Fruit fly (Drosophila melanogaster) whole organism, embryonic: ENCODE results near the gene Sptz.

ENCODE experiments used
- Abd-B ChIP-seq: fragments of 200-800 bp; sonication (Bioruptor generic); optimal IDR thresholded peaks from 2 replicates; lab custom pipeline; 2018; ENCODE audit warnings: missing biosample characterization, mild to moderate bottlenecking, missing genetic modification characterization, moderate library complexity
- Asciz ChIP-seq: fragments of 200-800 bp; sonication (Bioruptor generic); optimal IDR thresholded peaks from 2 replicates; lab custom pipeline; 2017; ENCODE audit warnings: missing biosample characterization, mild to moderate bottlenecking, missing genetic modification characterization, missing genetic modification reagents
- Bteb2 ChIP-seq: fragments of 200-800 bp; sonication (Bioruptor generic); optimal IDR thresholded peaks from 2 replicates; lab custom pipeline; 2016; ENCODE audit warnings: missing biosample characterization, missing genetic modification characterization
- CG10959 ChIP-seq: fragments of 200-800 bp; sonication (Bioruptor generic); IDR thresholded peaks from 2 replicates; pipeline ENCODE4 v1.3.6; 2022; ENCODE audit warnings: missing biosample characterization, missing genetic modification characterization
- CG13287 ChIP-seq: fragments of 200-800 bp; sonication (Bioruptor generic); IDR thresholded peaks from 2 replicates; pipeline ENCODE4 v1.3.6; 2022; ENCODE audit warnings: missing biosample characterization, missing genetic modification characterization; ENCODE audit not compliant: partially characterized antibody
- CG13296 ChIP-seq: fragments of 200-800 bp; sonication (Bioruptor generic); optimal IDR thresholded peaks from 3 replicates; lab custom pipeline; 2018; ENCODE audit warnings: missing biosample characterization, mild to moderate bottlenecking, missing genetic modification characterization
- CG13424 ChIP-seq: fragments of 200-800 bp; sonication (Bioruptor generic); optimal IDR thresholded peaks from 2 replicates; lab custom pipeline; 2019; ENCODE audit warnings: missing biosample characterization, mild to moderate bottlenecking, missing genetic modification characterization, moderate library complexity
- CG14710 ChIP-seq: fragments of 200-800 bp; sonication (Bioruptor generic); optimal IDR thresholded peaks from 3 replicates; lab custom pipeline; 2019; ENCODE audit warnings: missing biosample characterization, mild to moderate bottlenecking, missing genetic modification characterization, moderate library complexity
- CG15073 ChIP-seq: fragments of 200-800 bp; sonication (Bioruptor generic); optimal IDR thresholded peaks from 2 replicates; lab custom pipeline; 2016; ENCODE audit warnings: missing biosample characterization, missing genetic modification characterization
- CG18764 ChIP-seq: fragments of 200-800 bp; sonication (Bioruptor generic); optimal IDR thresholded peaks from 3 replicates; lab custom pipeline; 2016; ENCODE audit warnings: missing biosample characterization, missing genetic modification characterization
- CG2116 ChIP-seq: fragments of 200-800 bp; sonication (Bioruptor generic); optimal IDR thresholded peaks from 3 replicates; lab custom pipeline; 2018; ENCODE audit warnings: missing biosample characterization, mild to moderate bottlenecking, missing genetic modification characterization
- CG2120 ChIP-seq: fragments of 200-800 bp; sonication (Bioruptor generic); optimal IDR thresholded peaks from 3 replicates; lab custom pipeline; 2016; ENCODE audit warnings: missing biosample characterization, missing genetic modification characterization
- CG31224 ChIP-seq: fragments of 200-800 bp; sonication (Bioruptor generic); IDR thresholded peaks from 2 replicates; pipeline ENCODE4 v1.3.6; 2022; ENCODE audit warnings: missing biosample characterization, missing genetic modification characterization
- CG3407 ChIP-seq: fragments of 200-800 bp; sonication (Bioruptor generic); optimal IDR thresholded peaks from 2 replicates; lab custom pipeline; 2018; ENCODE audit warnings: missing biosample characterization, mild to moderate bottlenecking, missing genetic modification characterization
- CG43689 ChIP-seq: fragments of 200-800 bp; sonication (Bioruptor generic); IDR thresholded peaks from 2 replicates; pipeline ENCODE4 v1.3.6; 2022; ENCODE audit warnings: missing biosample characterization, missing genetic modification characterization
- CG4854 ChIP-seq: fragments of 200-800 bp; sonication (Bioruptor generic); optimal IDR thresholded peaks from 2 replicates; lab custom pipeline; 2016; ENCODE audit warnings: missing biosample characterization, missing genetic modification characterization, inconsistent platforms
- CG5245 ChIP-seq: fragments of 200-800 bp; sonication (Bioruptor generic); optimal IDR thresholded peaks from 3 replicates; lab custom pipeline; 2016; ENCODE audit warnings: missing biosample characterization, missing genetic modification characterization
- CG7271 ChIP-seq: fragments of 200-800 bp; sonication (Bioruptor generic); optimal IDR thresholded peaks from 2 replicates; lab custom pipeline; 2018; ENCODE audit warnings: missing biosample characterization, mild to moderate bottlenecking, missing genetic modification characterization, moderate library complexity
- CG7357 ChIP-seq: fragments of 200-800 bp; sonication (Bioruptor generic); IDR thresholded peaks from 3 replicates; pipeline ENCODE4 v1.3.6; 2022; ENCODE audit warnings: missing biosample characterization, missing genetic modification characterization
- CG7556 ChIP-seq: fragments of 200-800 bp; sonication (Bioruptor generic); optimal IDR thresholded peaks from 2 replicates; lab custom pipeline; 2017; ENCODE audit warnings: missing biosample characterization, mild to moderate bottlenecking, missing genetic modification characterization
- CG8290 ChIP-seq, 3 experiments: fragments of 200-800 bp; sonication (Bioruptor generic); optimal IDR thresholded peaks; 2 replicates each; lab custom pipeline; 2016 to 2019; ENCODE audit warnings: missing biosample characterization in 3 of 3, missing genetic modification characterization in 3 of 3, mild to moderate bottlenecking in 2 of 3, moderate library complexity in 1 of 3
- CG9876 ChIP-seq: fragments of 200-800 bp; sonication (Bioruptor generic); optimal IDR thresholded peaks from 2 replicates; lab custom pipeline; 2016; ENCODE audit warnings: missing biosample characterization, missing genetic modification characterization
- Camta ChIP-seq: fragments of 200-800 bp; sonication (Bioruptor generic); optimal IDR thresholded peaks from 2 replicates; lab custom pipeline; 2016; ENCODE audit warnings: missing biosample characterization, missing genetic modification characterization
- Dek ChIP-seq: fragments of 200-800 bp; sonication (Bioruptor generic); optimal IDR thresholded peaks from 3 replicates; lab custom pipeline; 2019; ENCODE audit warnings: missing biosample characterization, mild to moderate bottlenecking, missing genetic modification characterization, moderate library complexity
- Dref ChIP-seq: fragments of 200-800 bp; sonication (Bioruptor generic); IDR thresholded peaks from 2 replicates; pipeline ENCODE4 v1.3.6; 2022; ENCODE audit warnings: missing biosample characterization, missing genetic modification characterization
- Hmx ChIP-seq: fragments of 200-800 bp; sonication (Bioruptor generic); optimal IDR thresholded peaks from 2 replicates; lab custom pipeline; 2016; ENCODE audit warnings: missing biosample characterization, missing genetic modification characterization
- Jarid2 ChIP-seq: fragments of 200-800 bp; sonication (Bioruptor generic); optimal IDR thresholded peaks from 3 replicates; lab custom pipeline; 2017; ENCODE audit warnings: mild to moderate bottlenecking, missing biosample characterization, missing genetic modification reagents, missing genetic modification characterization
- PHDP ChIP-seq: fragments of 200-800 bp; sonication (Bioruptor generic); optimal IDR thresholded peaks from 3 replicates; lab custom pipeline; 2018; ENCODE audit warnings: missing biosample characterization, mild to moderate bottlenecking, missing genetic modification characterization, moderate library complexity
- Rx ChIP-seq: fragments of 200-800 bp; sonication (Bioruptor generic); IDR thresholded peaks from 2 replicates; pipeline ENCODE4 v1.3.6; 2022; ENCODE audit warnings: missing biosample characterization, missing genetic modification characterization
- Scr ChIP-seq: fragments of 200-800 bp; sonication (Bioruptor generic); IDR thresholded peaks from 2 replicates; pipeline ENCODE4 v1.3.6; 2022; ENCODE audit warnings: missing biosample characterization, missing genetic modification characterization; ENCODE audit not compliant: partially characterized antibody
- Vsx1 ChIP-seq: fragments of 200-800 bp; sonication (Bioruptor generic); optimal IDR thresholded peaks from 2 replicates; lab custom pipeline; 2017; ENCODE audit warnings: missing biosample characterization, mild to moderate bottlenecking, missing genetic modification characterization, missing genetic modification reagents
- Xbp1 ChIP-seq: fragments of 200-800 bp; sonication (Bioruptor generic); optimal IDR thresholded peaks from 3 replicates; lab custom pipeline; 2016; ENCODE audit warnings: missing biosample characterization, mild to moderate bottlenecking, missing genetic modification characterization
- al ChIP-seq: fragments of 200-800 bp; sonication (Bioruptor generic); IDR thresholded peaks from 2 replicates; pipeline ENCODE4 v1.3.6; 2022; ENCODE audit warnings: missing biosample characterization, missing genetic modification characterization
- caup ChIP-seq: fragments of 200-800 bp; sonication (Bioruptor generic); optimal IDR thresholded peaks from 3 replicates; lab custom pipeline; 2017; ENCODE audit warnings: missing biosample characterization, mild to moderate bottlenecking, missing genetic modification characterization, moderate library complexity; ENCODE audit not compliant: severe bottlenecking
- chif ChIP-seq, 2 experiments: fragments of 200-800 bp; sonication (Bioruptor generic); optimal IDR thresholded peaks; 3 replicates each; lab custom pipeline; 2016; ENCODE audit warnings: missing biosample characterization in 2 of 2, missing genetic modification characterization in 2 of 2
- chm ChIP-seq: fragments of 200-800 bp; sonication (Bioruptor generic); IDR thresholded peaks from 2 replicates; pipeline ENCODE4 v1.3.6; 2022; ENCODE audit warnings: missing biosample characterization, missing genetic modification characterization
- cwo ChIP-seq: fragments of 200-800 bp; sonication (Bioruptor generic); optimal IDR thresholded peaks from 3 replicates; lab custom pipeline; 2017; ENCODE audit warnings: missing biosample characterization, missing genetic modification characterization, mild to moderate bottlenecking, moderate library complexity, missing genetic modification reagents
- ems ChIP-seq: fragments of 200-800 bp; sonication (Bioruptor generic); optimal IDR thresholded peaks from 3 replicates; lab custom pipeline; 2016; ENCODE audit warnings: missing biosample characterization, missing genetic modification characterization
- eve ChIP-seq, 2 experiments: fragments of >200 bp; optimal IDR thresholded peaks; 2 replicates each; lab custom pipeline; 2017; ENCODE audit warnings: missing biosample characterization in 2 of 2, missing genetic modification characterization in 2 of 2
- fd3F ChIP-seq: fragments of 200-800 bp; sonication (Bioruptor generic); optimal IDR thresholded peaks from 2 replicates; lab custom pipeline; 2018; ENCODE audit warnings: missing biosample characterization, mild to moderate bottlenecking, missing genetic modification characterization, moderate library complexity
- hbn ChIP-seq: fragments of 200-800 bp; sonication (Bioruptor generic); IDR thresholded peaks from 2 replicates; pipeline ENCODE4 v1.3.6; 2022; ENCODE audit warnings: missing biosample characterization, missing genetic modification characterization; ENCODE audit not compliant: partially characterized antibody
- kay ChIP-seq: fragments of 200-800 bp; sonication (Bioruptor generic); optimal IDR thresholded peaks from 2 replicates; lab custom pipeline; 2016; ENCODE audit warnings: missing biosample characterization, missing genetic modification characterization
- lilli ChIP-seq: fragments of 200-800 bp; sonication (Bioruptor generic); optimal IDR thresholded peaks from 3 replicates; lab custom pipeline; 2016; ENCODE audit warnings: missing biosample characterization, missing genetic modification characterization
- mam ChIP-seq: fragments of 200-800 bp; sonication (Bioruptor generic); optimal IDR thresholded peaks from 3 replicates; lab custom pipeline; 2016; ENCODE audit warnings: missing biosample characterization, missing genetic modification characterization
- sisA ChIP-seq: fragments of 200-800 bp; sonication (Bioruptor generic); IDR thresholded peaks from 2 replicates; pipeline ENCODE4 v1.3.6; 2022; ENCODE audit warnings: missing biosample characterization, missing genetic modification characterization
- slp2 ChIP-seq: fragments of 200-800 bp; sonication (Bioruptor generic); optimal IDR thresholded peaks from 2 replicates; lab custom pipeline; 2016; ENCODE audit warnings: missing biosample characterization, missing genetic modification characterization
- sob ChIP-seq: fragments of 200-800 bp; sonication (Bioruptor generic); IDR thresholded peaks from 2 replicates; pipeline ENCODE4 v1.3.6; 2022; ENCODE audit warnings: missing biosample characterization, missing genetic modification characterization
- toy ChIP-seq: fragments of 200-800 bp; sonication (Bioruptor generic); IDR thresholded peaks from 2 replicates; pipeline ENCODE4 v1.3.6; 2022; ENCODE audit warnings: missing biosample characterization, missing genetic modification characterization

Sptz gene

DNA sequence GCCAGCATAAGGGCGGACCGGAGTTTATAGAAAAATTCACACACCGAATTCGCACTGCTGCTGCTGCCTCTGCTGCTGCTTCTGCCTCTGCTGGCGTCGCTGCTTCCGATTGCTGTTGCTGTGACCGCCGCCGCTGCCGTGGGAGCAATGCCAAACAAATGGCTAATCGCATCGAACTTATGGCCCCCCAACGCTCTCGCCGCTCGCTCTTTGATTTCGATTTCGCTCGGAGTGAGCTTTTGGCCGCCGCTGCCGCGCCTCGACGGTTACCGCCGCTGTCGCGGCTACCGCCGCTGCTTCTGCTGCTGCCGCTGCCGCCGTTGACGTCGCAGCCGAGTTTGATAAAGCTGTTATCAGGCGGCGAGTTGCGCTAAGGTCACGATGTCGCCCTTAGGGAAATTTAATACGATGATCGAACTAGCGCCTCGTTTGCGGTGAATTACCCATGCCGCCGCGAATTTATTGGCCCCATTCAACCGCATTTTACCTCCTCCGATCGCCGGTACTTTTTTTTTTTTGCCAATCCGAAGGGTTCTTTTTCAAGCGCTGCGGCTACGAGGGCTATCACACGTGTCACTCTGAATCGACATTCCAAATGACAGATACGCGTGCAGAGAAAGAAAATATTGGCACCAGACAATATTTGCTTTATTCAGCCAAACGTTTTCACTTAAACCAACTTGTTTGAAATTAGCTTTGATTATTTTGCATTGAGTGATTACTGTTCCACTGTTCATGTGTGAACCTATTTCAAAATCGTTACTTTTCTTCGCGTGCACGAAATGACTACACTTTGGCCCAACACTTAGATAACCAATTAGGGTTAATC is 36.3 kb downstream of the Sptz start (continued):
- TF ChIP-seq Vsx1 (GFP tag; lab: Kevin White, UChicago) = peak; percentile 38
- peak; percentile 78 for TF ChIP-seq al (GFP tag; lab: Robert Waterston, UW)
- TF ChIP-seq Abd-B = peak; percentile 69
- TF ChIP-seq slp2 = peak; percentile 17
- TF ChIP-seq mam (GFP tag; lab: Kevin White, UChicago) = peak; percentile 68
- no peak for TF ChIP-seq Scr (GFP tag; lab: Robert Waterston, UW)
- peak in 1 of 2 experiments; percentile 65 for TF ChIP-seq eve (GFP tag; optimal IDR thresholded peaks at IDR 0.05; lab: Kevin White, UChicago)
- no peak for TF ChIP-seq CG15073 (GFP tag; lab: Kevin White, UChicago)
- peak; percentile 1 for TF ChIP-seq CG3407 (GFP tag; lab: Kevin White, UChicago)
- peak; percentile 37 for TF ChIP-seq CG9876 (GFP tag; lab: Kevin White, UChicago)
- peak; percentile 74 for TF ChIP-seq caup (GFP tag; lab: Kevin White, UChicago)
- TF ChIP-seq sisA (GFP tag; lab: Robert Waterston, UW) = peak; percentile 64
- no peak for TF ChIP-seq Dref
- no peak for TF ChIP-seq hbn (GFP tag; lab: Robert Waterston, UW)
- 0 out of 2 replicates have a peak, but pooled peaks have one; percentile 26 for TF ChIP-seq CG43689
- TF ChIP-seq Jarid2 (GFP tag; lab: Kevin White, UChicago) = peak; percentile 1
- peak; percentile 28 for TF ChIP-seq Bteb2
- TF ChIP-seq chm (GFP tag; lab: Robert Waterston, UW) = peak; percentile 68
- peak; percentile 18 for TF ChIP-seq CG14710 (tag; lab: Kevin White, UChicago)
- peak; percentile 35 for TF ChIP-seq Dek
- peak; percentile 20 for TF ChIP-seq CG7556 (GFP tag; lab: Kevin White, UChicago)
- peak; percentile 13; the same call in 1 of the 2 replicates for TF ChIP-seq CG13287
- peak; percentile 85 for TF ChIP-seq sob
- peak; percentile 67 for TF ChIP-seq PHDP
- peak; percentile 68; the same call in 1 of the 2 replicates for TF ChIP-seq CG31224 (GFP tag; lab: Robert Waterston, UW)
- TF ChIP-seq Hmx = no peak
- TF ChIP-seq CG13424 (tag; lab: Kevin White, UChicago) = peak; percentile 49
- TF ChIP-seq fd3F (GFP tag; lab: Kevin White, UChicago) = peak; percentile 62
- TF ChIP-seq ems = peak; percentile 58
- TF ChIP-seq CG2116 (GFP tag; lab: Kevin White, UChicago) = peak; percentile 13
- peak; percentile 64 for TF ChIP-seq Rx (GFP tag; lab: Robert Waterston, UW)
- TF ChIP-seq Camta (GFP tag; lab: Kevin White, UChicago) = peak; percentile 56
- TF ChIP-seq CG2120 (GFP tag; lab: Kevin White, UChicago) = peak; percentile 86
- 0 out of 2 replicates have a peak, but pooled peaks have one; percentile 75 for TF ChIP-seq toy (GFP tag; lab: Robert Waterston, UW)
- TF ChIP-seq chif (GFP tag; optimal IDR thresholded peaks at IDR 0.05; lab: Kevin White, UChicago) = peak; percentile 20 to 63
- TF ChIP-seq CG4854 (GFP tag; lab: Kevin White, UChicago) = peak; percentile 4
- peak; percentile 56 for TF ChIP-seq CG5245
- peak; percentile 63 for TF ChIP-seq CG7357 (GFP tag; lab: Robert Waterston, UW)
- peak; percentile 44 for TF ChIP-seq CG18764 (GFP tag; lab: Kevin White, UChicago)
- TF ChIP-seq cwo (GFP tag; lab: Kevin White, UChicago) = peak; percentile 85
- TF ChIP-seq CG8290 (GFP tag; optimal IDR thresholded peaks at IDR 0.05; lab: Kevin White, UChicago) = no peak
- peak in 1 of 2 experiments; percentile 92 for TF ChIP-seq CG8290 (tag; optimal IDR thresholded peaks at IDR 0.05; lab: Kevin White, UChicago)
- peak; percentile 68 for TF ChIP-seq Xbp1 (GFP tag; lab: Kevin White, UChicago)
- peak; percentile 65 for TF ChIP-seq kay (GFP tag; lab: Kevin White, UChicago)
- peak; percentile 52 for TF ChIP-seq CG13296 (GFP tag; lab: Kevin White, UChicago)
- TF ChIP-seq Asciz (GFP tag; lab: Kevin White, UChicago) = peak; percentile 18
- no peak for TF ChIP-seq CG7271 (tag; lab: Kevin White, UChicago)
- peak; percentile 47; the same call in 1 of the 2 replicates for TF ChIP-seq CG10959 (GFP tag; lab: Robert Waterston, UW)
- TF ChIP-seq lilli = peak; percentile 62
